Fruit fly (Drosophila melanogaster) whole organism, prepupa: ENCODE results near the gene MED10.

Experiments used
- Blimp-1 ChIP-seq: fragments of 200-800 bp; sonication (Bioruptor generic); optimal IDR thresholded peaks from 3 replicates; lab custom pipeline; 2017; ENCODE audit warnings: missing biosample characterization, missing genetic modification characterization, mild to moderate bottlenecking, moderate library complexity, missing genetic modification reagents
- CG10631 ChIP-seq: fragments of 200-800 bp; sonication (Bioruptor generic); optimal IDR thresholded peaks from 2 replicates; lab custom pipeline; 2016; ENCODE audit warnings: missing biosample characterization, missing genetic modification characterization
- CG11294 ChIP-seq: fragments of 200-800 bp; sonication (Bioruptor generic); IDR thresholded peaks from 2 replicates; pipeline ENCODE4 v1.3.6; 2022; ENCODE audit warnings: missing biosample characterization, missing genetic modification characterization
- CG11762 ChIP-seq: fragments of 200-800 bp; sonication (Bioruptor generic); optimal IDR thresholded peaks from 3 replicates; lab custom pipeline; 2016; ENCODE audit warnings: missing biosample characterization, missing genetic modification characterization; ENCODE audit not compliant: insufficient read depth
- CG11902 ChIP-seq: fragments of 200-800 bp; sonication (Bioruptor generic); optimal IDR thresholded peaks from 3 replicates; lab custom pipeline; 2016; ENCODE audit warnings: missing biosample characterization, missing genetic modification characterization
- CG15336 ChIP-seq: fragments of 200-800 bp; sonication (Bioruptor generic); IDR thresholded peaks from 2 replicates; pipeline ENCODE4 v1.3.6; 2022; ENCODE audit warnings: missing biosample characterization, missing genetic modification characterization
- CG1621 ChIP-seq: fragments of 200-800 bp; sonication (Bioruptor generic); optimal IDR thresholded peaks from 3 replicates; lab custom pipeline; 2018; ENCODE audit warnings: missing biosample characterization, mild to moderate bottlenecking, missing genetic modification characterization
- CG16779 ChIP-seq: fragments of 200-800 bp; sonication (Bioruptor generic); optimal IDR thresholded peaks from 3 replicates; lab custom pipeline; 2017; ENCODE audit warnings: missing biosample characterization, mild to moderate bottlenecking, missing genetic modification characterization
- CG3032 ChIP-seq: fragments of 200-800 bp; optimal IDR thresholded peaks from 2 replicates; lab custom pipeline; 2019; ENCODE audit warnings: missing biosample characterization, mild to moderate bottlenecking, missing genetic modification characterization, moderate library complexity
- CG31627 ChIP-seq: fragments of 200-800 bp; sonication (Bioruptor generic); optimal IDR thresholded peaks from 3 replicates; lab custom pipeline; 2016; ENCODE audit warnings: missing biosample characterization, missing genetic modification characterization
- CG3919 ChIP-seq: fragments of 200-800 bp; sonication (Bioruptor generic); optimal IDR thresholded peaks from 3 replicates; lab custom pipeline; 2016; ENCODE audit warnings: missing biosample characterization, missing genetic modification characterization
- CG4318 ChIP-seq: fragments of 200-800 bp; sonication (Bioruptor generic); optimal IDR thresholded peaks from 3 replicates; lab custom pipeline; 2017; ENCODE audit warnings: missing biosample characterization, mild to moderate bottlenecking, missing genetic modification characterization
- CG6276 ChIP-seq: fragments of 200-800 bp; sonication (Bioruptor generic); optimal IDR thresholded peaks from 2 replicates; lab custom pipeline; 2017; ENCODE audit warnings: missing biosample characterization, mild to moderate bottlenecking, missing genetic modification characterization
- CG6792 ChIP-seq: fragments of 200-800 bp; sonication (Bioruptor generic); optimal IDR thresholded peaks from 3 replicates; lab custom pipeline; 2016; ENCODE audit warnings: missing biosample characterization, missing genetic modification characterization
- CG6808 ChIP-seq: fragments of 200-800 bp; sonication (Bioruptor generic); optimal IDR thresholded peaks from 3 replicates; lab custom pipeline; 2017; ENCODE audit warnings: missing biosample characterization, missing genetic modification characterization, mild to moderate bottlenecking, moderate library complexity, missing genetic modification reagents
- CG7368 ChIP-seq: fragments of 200-800 bp; sonication (Bioruptor generic); optimal IDR thresholded peaks from 3 replicates; lab custom pipeline; 2016; ENCODE audit warnings: missing biosample characterization, missing genetic modification characterization
- CG8119 ChIP-seq: fragments of 200-800 bp; sonication (Bioruptor generic); IDR thresholded peaks from 3 replicates; pipeline ENCODE4 v1.3.6; 2022; ENCODE audit warnings: missing biosample characterization, missing genetic modification characterization
- CG8632 ChIP-seq: fragments of 200-800 bp; sonication (Bioruptor generic); optimal IDR thresholded peaks from 3 replicates; lab custom pipeline; 2016; ENCODE audit warnings: missing biosample characterization, missing genetic modification characterization
- CG9139 ChIP-seq: fragments of 200-800 bp; sonication (Bioruptor generic); optimal IDR thresholded peaks from 3 replicates; lab custom pipeline; 2017; ENCODE audit warnings: missing biosample characterization, mild to moderate bottlenecking, missing genetic modification characterization
- Eip75B ChIP-seq: fragments of 200-800 bp; sonication (Bioruptor generic); optimal IDR thresholded peaks from 3 replicates; lab custom pipeline; 2016; ENCODE audit warnings: missing biosample characterization, missing genetic modification characterization
- Eip78C ChIP-seq: fragments of 200-800 bp; sonication (Bioruptor generic); peaks from one replicate; lab custom pipeline; 2016; ENCODE audit warnings: missing biosample characterization, missing genetic modification characterization
- Eip93F ChIP-seq: fragments of 200-800 bp; sonication (Bioruptor generic); optimal IDR thresholded peaks from 2 replicates; lab custom pipeline; 2016; ENCODE audit warnings: missing biosample characterization, mild to moderate bottlenecking, missing genetic modification characterization
- Ets21C ChIP-seq: fragments of 200-800 bp; sonication (Bioruptor generic); optimal IDR thresholded peaks from 3 replicates; lab custom pipeline; 2016; ENCODE audit warnings: missing biosample characterization, missing genetic modification characterization
- Ets96B ChIP-seq: fragments of 200-800 bp; optimal IDR thresholded peaks from 2 replicates; lab custom pipeline; 2019; ENCODE audit warnings: missing biosample characterization, mild to moderate bottlenecking, missing genetic modification characterization, moderate library complexity
- Gug ChIP-seq: fragments of 200-800 bp; sonication (Bioruptor generic); IDR thresholded peaks from 2 replicates; pipeline ENCODE4 v1.3.6; 2022; ENCODE audit warnings: missing biosample characterization, missing genetic modification characterization
- Hr38 ChIP-seq: sonication (Bioruptor generic); optimal IDR thresholded peaks from 2 replicates; lab custom pipeline; 2016; ENCODE audit warnings: missing biosample characterization, missing genetic modification characterization
- Hr39 ChIP-seq: fragments of 200-800 bp; sonication (Bioruptor generic); optimal IDR thresholded peaks from 2 replicates; lab custom pipeline; 2016; ENCODE audit warnings: missing biosample characterization, missing genetic modification characterization
- Hr4 ChIP-seq: fragments of 200-800 bp; sonication (Bioruptor generic); optimal IDR thresholded peaks from 3 replicates; lab custom pipeline; 2016; ENCODE audit warnings: missing biosample characterization, missing genetic modification characterization
- Lpt ChIP-seq: fragments of 200-800 bp; sonication (Bioruptor generic); optimal IDR thresholded peaks from 3 replicates; lab custom pipeline; 2016; ENCODE audit warnings: missing biosample characterization, missing genetic modification characterization
- OdsH ChIP-seq: fragments of 200-800 bp; sonication (Bioruptor generic); optimal IDR thresholded peaks from 3 replicates; lab custom pipeline; 2016; ENCODE audit warnings: missing biosample characterization, missing genetic modification characterization
- Smox ChIP-seq: fragments of 200-800 bp; sonication (Bioruptor generic); optimal IDR thresholded peaks from 3 replicates; lab custom pipeline; 2016; ENCODE audit warnings: missing biosample characterization, missing genetic modification characterization
- Sox14 ChIP-seq: fragments of 200-800 bp; sonication (Bioruptor generic); optimal IDR thresholded peaks from 3 replicates; lab custom pipeline; 2016; ENCODE audit warnings: missing biosample characterization, missing genetic modification characterization
- Sox15 ChIP-seq: fragments of 200-800 bp; sonication (Bioruptor generic); optimal IDR thresholded peaks from 3 replicates; lab custom pipeline; 2016; ENCODE audit warnings: missing biosample characterization, missing genetic modification characterization
- acj6 ChIP-seq: fragments of 200-800 bp; sonication (Bioruptor generic); optimal IDR thresholded peaks from 3 replicates; lab custom pipeline; 2016; ENCODE audit warnings: missing biosample characterization, missing genetic modification characterization
- cyc ChIP-seq: fragments of 200-800 bp; sonication (Bioruptor generic); optimal IDR thresholded peaks from 3 replicates; lab custom pipeline; 2016; ENCODE audit warnings: missing biosample characterization, missing genetic modification characterization
- dsx ChIP-seq: fragments of 200-800 bp; optimal IDR thresholded peaks from 3 replicates; lab custom pipeline; 2019; ENCODE audit warnings: missing biosample characterization, mild to moderate bottlenecking, missing genetic modification characterization, moderate library complexity; ENCODE audit not compliant: poor library complexity, severe bottlenecking
- eg ChIP-seq: fragments of 200-800 bp; sonication (Bioruptor generic); IDR thresholded peaks from 3 replicates; pipeline ENCODE4 v1.3.6; 2022; ENCODE audit warnings: missing biosample characterization, missing genetic modification characterization
- esn ChIP-seq: fragments of 200-800 bp; sonication (Bioruptor generic); optimal IDR thresholded peaks from 2 replicates; lab custom pipeline; 2016; ENCODE audit warnings: missing biosample characterization, mild to moderate bottlenecking, missing genetic modification characterization, moderate library complexity
- fd59A ChIP-seq: fragments of 200-800 bp; sonication (Bioruptor generic); optimal IDR thresholded peaks from 2 replicates; lab custom pipeline; 2017; ENCODE audit warnings: missing biosample characterization, mild to moderate bottlenecking, missing genetic modification characterization, missing genetic modification reagents
- fd85E ChIP-seq: fragments of 200-800 bp; sonication (Bioruptor generic); optimal IDR thresholded peaks from 3 replicates; lab custom pipeline; 2016; ENCODE audit warnings: missing biosample characterization, missing genetic modification characterization
- fkh ChIP-seq: fragments of 200-800 bp; sonication (Bioruptor generic); optimal IDR thresholded peaks from 3 replicates; lab custom pipeline; 2017; ENCODE audit warnings: missing biosample characterization, mild to moderate bottlenecking, missing genetic modification characterization, moderate library complexity
- lz ChIP-seq: fragments of 200-800 bp; sonication (Bioruptor generic); optimal IDR thresholded peaks from 3 replicates; lab custom pipeline; 2016; ENCODE audit warnings: missing biosample characterization, missing genetic modification characterization
- net ChIP-seq: fragments of 200-800 bp; sonication (Bioruptor generic); optimal IDR thresholded peaks from 3 replicates; lab custom pipeline; 2016; ENCODE audit warnings: missing biosample characterization, missing genetic modification characterization
- pdm3 ChIP-seq: fragments of 200-800 bp; sonication (Bioruptor generic); optimal IDR thresholded peaks from 3 replicates; lab custom pipeline; 2016; ENCODE audit warnings: missing biosample characterization, missing genetic modification characterization
- salr ChIP-seq, 2 experiments: fragments of 200-800 bp; sonication (Bioruptor generic); optimal IDR thresholded peaks; 3 replicates each; lab custom pipeline; 2016 to 2018; ENCODE audit warnings: missing biosample characterization in 2 of 2, missing genetic modification characterization in 2 of 2, mild to moderate bottlenecking in 1 of 2
- spab ChIP-seq: fragments of 200-800 bp; sonication (Bioruptor generic); optimal IDR thresholded peaks from 2 replicates; lab custom pipeline; 2017; ENCODE audit warnings: missing biosample characterization, mild to moderate bottlenecking, missing genetic modification characterization, missing genetic modification reagents
- ss ChIP-seq, 2 experiments: fragments of 200-800 bp; sonication (Bioruptor generic); optimal IDR thresholded peaks; 2 replicates in 1 of 2; 3 replicates in 1 of 2; lab custom pipeline; 2017 to 2018; ENCODE audit warnings: mild to moderate bottlenecking in 2 of 2, missing biosample characterization in 2 of 2, missing genetic modification characterization in 2 of 2, moderate library complexity in 1 of 2
- svp ChIP-seq: fragments of 200-800 bp; sonication (Bioruptor generic); peaks from one replicate; lab custom pipeline; 2016; ENCODE audit warnings: missing biosample characterization, missing genetic modification characterization
- topi ChIP-seq: fragments of 200-800 bp; sonication (Bioruptor generic); optimal IDR thresholded peaks from 3 replicates; lab custom pipeline; 2016; ENCODE audit warnings: missing biosample characterization, missing genetic modification characterization
- vri ChIP-seq: fragments of 200-800 bp; sonication (Bioruptor generic); optimal IDR thresholded peaks from 3 replicates; lab custom pipeline; 2016; ENCODE audit warnings: missing biosample characterization, mild to moderate bottlenecking, missing genetic modification characterization

The MED10 gene

dm6 chr3L:16217203-16217602 is 14.7 kb upstream of the MED10 start, which contains the start of gene CG13073:
CG13073 (minus strand) TSS chr3L:16217303.
- TF ChIP-seq Eip78C = peak; percentile 35
- TF ChIP-seq ss (GFP tag; optimal IDR thresholded peaks at IDR 0.05; lab: Kevin White, UChicago) = no peak

dm6 chr3L:16217935-16218334 is 13.9 kb upstream of the MED10 start:
- TF ChIP-seq CG10631 (GFP tag; lab: Kevin White, UChicago) = peak; percentile 72
- TF ChIP-seq fd85E (GFP tag; lab: Kevin White, UChicago) = peak; percentile 12
- TF ChIP-seq Hr4 = peak; percentile 84
- no peak for TF ChIP-seq CG16779 (tag; lab: Kevin White, UChicago)
- TF ChIP-seq Eip78C = peak; percentile 92
- peak; percentile 79 for TF ChIP-seq CG8119 (GFP tag; lab: Robert Waterston, UW)
- TF ChIP-seq spab (GFP tag; lab: Kevin White, UChicago) = no peak
- TF ChIP-seq topi (GFP tag; lab: Kevin White, UChicago) = peak; percentile 28
- TF ChIP-seq CG4318 (GFP tag; lab: Kevin White, UChicago) = peak; percentile 43
- no peak for TF ChIP-seq Smox (GFP tag; lab: Kevin White, UChicago)
- TF ChIP-seq CG3032 (tag; lab: Kevin White, UChicago) = peak; percentile 9
- peak; percentile 11 for TF ChIP-seq lz (GFP tag; lab: Kevin White, UChicago)
- TF ChIP-seq cyc = peak; percentile 21
- TF ChIP-seq CG7368 = no peak
- TF ChIP-seq CG9139 = no peak
- TF ChIP-seq Eip93F (GFP tag; lab: Kevin White, UChicago) = no peak
- TF ChIP-seq CG3919 (GFP tag; lab: Kevin White, UChicago) = peak; percentile 72
- peak; percentile 56 for TF ChIP-seq Sox14
- TF ChIP-seq Gug (GFP tag; lab: Robert Waterston, UW) = peak; percentile 65
- no peak for TF ChIP-seq svp
- TF ChIP-seq CG11762 (GFP tag; lab: Kevin White, UChicago) = peak; percentile 43
- peak; percentile 41 for TF ChIP-seq net
- TF ChIP-seq OdsH (GFP tag; lab: Kevin White, UChicago) = peak; percentile 66
- TF ChIP-seq eg (GFP tag; lab: Robert Waterston, UW) = peak; percentile 83
- no peak for TF ChIP-seq CG31627 (GFP tag; lab: Kevin White, UChicago)
- peak; percentile 84 for TF ChIP-seq CG15336 (GFP tag; lab: Robert Waterston, UW)
- TF ChIP-seq CG6792 (GFP tag; lab: Kevin White, UChicago) = peak; percentile 30
- TF ChIP-seq Hr38 (GFP tag; lab: Kevin White, UChicago) = no peak
- peak; percentile 10 for TF ChIP-seq esn
- no peak for TF ChIP-seq Blimp-1 (GFP tag; lab: Kevin White, UChicago)
- TF ChIP-seq CG6276 (GFP tag; lab: Kevin White, UChicago) = peak; percentile 20
- TF ChIP-seq acj6 = peak; percentile 55
- peak; percentile 37 for TF ChIP-seq CG6808 (GFP tag; lab: Kevin White, UChicago)
- TF ChIP-seq CG8632 (GFP tag; lab: Kevin White, UChicago) = no peak
- TF ChIP-seq salr (GFP tag; optimal IDR thresholded peaks at IDR 0.05; lab: Kevin White, UChicago) = peak in 1 of 2 experiments; percentile 69
- TF ChIP-seq Sox15 (GFP tag; lab: Kevin White, UChicago) = no peak
- no peak for TF ChIP-seq vri (GFP tag; lab: Kevin White, UChicago)
- TF ChIP-seq Lpt (GFP tag; lab: Kevin White, UChicago) = peak; percentile 78
- TF ChIP-seq CG1621 (tag; lab: Kevin White, UChicago) = peak; percentile 16
- peak; percentile 48 for TF ChIP-seq pdm3 (GFP tag; lab: Kevin White, UChicago)
- no peak for TF ChIP-seq fkh (GFP tag; lab: Kevin White, UChicago)
- TF ChIP-seq CG11294 = 0 out of 2 replicates have a peak, but pooled peaks have one; percentile 38
- peak; percentile 34 for TF ChIP-seq fd59A (GFP tag; lab: Kevin White, UChicago)
- TF ChIP-seq Ets21C (GFP tag; lab: Kevin White, UChicago) = no peak
- peak; percentile 31 for TF ChIP-seq dsx (GFP tag; lab: Kevin White, UChicago)
- TF ChIP-seq CG11902 (GFP tag; lab: Kevin White, UChicago) = no peak
- TF ChIP-seq Eip75B (GFP tag; lab: Kevin White, UChicago) = peak; percentile 74
- peak; percentile 11 for TF ChIP-seq Hr39 (GFP tag; lab: Kevin White, UChicago)
- TF ChIP-seq Ets96B (tag; lab: Kevin White, UChicago) = peak; percentile 40
